Worm (Caenorhabditis elegans) whole organism, L4 larva: ENCODE results near the gene clc-2.

Experiments
- F49E8.2 ChIP-seq: sonication (generic microtip); optimal IDR thresholded peaks from 2 replicates; lab custom pipeline; 2016; ENCODE audit warnings: missing compliant biosample characterization, mild to moderate bottlenecking, missing genetic modification characterization, borderline replicate concordance
- ama-1 ChIP-seq: fragments of 150-350 bp; optimal IDR thresholded peaks from 2 replicates; lab custom pipeline; 2014; ENCODE audit warnings: inconsistent platforms, mixed read lengths
- jun-1 ChIP-seq: fragments of 150-350 bp; optimal IDR thresholded peaks from 2 replicates; lab custom pipeline; 2014; ENCODE audit warnings: missing biosample characterization, missing genetic modification reagents, missing genetic modification characterization
- lsy-2 ChIP-seq, 2 experiments: fragments of 150-350 bp in 1 of 2; sonication (generic microtip) in 1 of 2; optimal IDR thresholded peaks; 2 replicates each; lab custom pipeline; 2014 to 2017; ENCODE audit warnings: missing biosample characterization in 2 of 2, missing genetic modification characterization in 2 of 2
- mxl-3 ChIP-seq: fragments of 200-800 bp; sonication (Bioruptor generic); optimal IDR thresholded peaks from 2 replicates; lab custom pipeline; 2018; ENCODE audit warnings: mild to moderate bottlenecking, missing genetic modification characterization, missing compliant biosample characterization
- nhr-237 ChIP-seq: sonication (generic microtip); optimal IDR thresholded peaks from 2 replicates; lab custom pipeline; 2017; ENCODE audit warnings: missing biosample characterization, missing genetic modification characterization
- nhr-28 ChIP-seq: fragments of 150-350 bp; optimal IDR thresholded peaks from 2 replicates; lab custom pipeline; 2014; ENCODE audit warnings: missing biosample characterization, missing genetic modification characterization
- nhr-77 ChIP-seq: fragments of 150-350 bp; optimal IDR thresholded peaks from 2 replicates; lab custom pipeline; 2014; ENCODE audit warnings: missing biosample characterization, missing genetic modification characterization
- zag-1 ChIP-seq: fragments of 150-350 bp; optimal IDR thresholded peaks from 2 replicates; lab custom pipeline; 2014; ENCODE audit warnings: missing biosample characterization, missing genetic modification characterization

- TF ChIP-seq zag-1, result no peak
- TF ChIP-seq mxl-3 (GFP tag; lab: Kevin White, UChicago), result no peak
- TF ChIP-seq F49E8.2 (tag; lab: Kevin White, UChicago), result no peak
- TF ChIP-seq nhr-28 (tag; lab: Kevin White, UChicago), result no peak
- TF ChIP-seq jun-1 (tag; lab: Kevin White, UChicago), result no peak
- no peak for TF ChIP-seq ama-1 (lab: Kevin White, UChicago)
- no peak for TF ChIP-seq lsy-2 (tag; optimal IDR thresholded peaks at IDR 0.05; lab: Kevin White, UChicago)
- no peak for TF ChIP-seq nhr-237 (tag; lab: Kevin White, UChicago)
- TF ChIP-seq nhr-77 (tag; lab: Kevin White, UChicago), result no peak
These were observed 21.3 kb upstream of the clc-2 start, which contains the start of gene C10A4.2 for ce11 chrX:7409935-7410334.
